Fruit fly (Drosophila melanogaster): Measurements from ENCODE around the gene CG10376.

CG10376 gene

dm6 chr2L:18664707-18665550, 38.0 kb downstream of the CG10376 start (continued):
- TF ChIP-seq CG6854 (GFP tag; optimal IDR thresholded peaks at IDR 0.05): peak; percentile 13
- TF ChIP-seq pdm3 (GFP tag; optimal IDR thresholded peaks at IDR 0.05): peak; percentile 76
- peak; percentile 89 for TF ChIP-seq Sox14 (GFP tag; optimal IDR thresholded peaks at IDR 0.05)
- peak; percentile 79 for TF ChIP-seq CG9139 (GFP tag; optimal IDR thresholded peaks at IDR 0.05)
- peak; percentile 78 for TF ChIP-seq cyc (GFP tag; optimal IDR thresholded peaks at IDR 0.05)
- peak; percentile 5 for TF ChIP-seq dac (GFP tag; optimal IDR thresholded peaks at IDR 0.05)
- TF ChIP-seq CG10631 (GFP tag; optimal IDR thresholded peaks at IDR 0.05): peak; percentile 82
- TF ChIP-seq CG1621 (tag; optimal IDR thresholded peaks at IDR 0.05): peak; percentile 64
- peak; percentile 76 for TF ChIP-seq CG15336 (GFP tag; IDR thresholded peaks at IDR 0.05)
- peak; percentile 87 for TF ChIP-seq Ets96B (tag; optimal IDR thresholded peaks at IDR 0.05)
- TF ChIP-seq CG6276 (GFP tag; optimal IDR thresholded peaks at IDR 0.05): peak; percentile 72
- TF ChIP-seq CG11902 (GFP tag; optimal IDR thresholded peaks at IDR 0.05): no peak
- peak; percentile 95 for TF ChIP-seq Eip78C (GFP tag)
- peak; percentile 72 for TF ChIP-seq net (GFP tag; optimal IDR thresholded peaks at IDR 0.05)
- peak; percentile 50 for TF ChIP-seq Hr4 (GFP tag; optimal IDR thresholded peaks at IDR 0.05)

- TF ChIP-seq CG11762 (GFP tag; optimal IDR thresholded peaks at IDR 0.05; ENCODE audit: insufficient read depth) (no peak), CG11902 (GFP tag; optimal IDR thresholded peaks at IDR 0.05) (no peak), Eip93F (GFP tag; optimal IDR thresholded peaks at IDR 0.05) (no peak), lz (GFP tag; optimal IDR thresholded peaks at IDR 0.05) (peak; percentile 21), salr (GFP tag; optimal IDR thresholded peaks at IDR 0.05) (peak in 1 of 2 experiments; percentile 19), Met (GFP tag; optimal IDR thresholded peaks at IDR 0.05) (peak; percentile 32), Hr4 (GFP tag; optimal IDR thresholded peaks at IDR 0.05) (peak; percentile 56), Gug (GFP tag; IDR thresholded peaks at IDR 0.05) (peak; percentile 23; the same call in 1 of the 2 replicates), CG7368 (GFP tag; optimal IDR thresholded peaks at IDR 0.05) (no peak), Blimp-1 (GFP tag; optimal IDR thresholded peaks at IDR 0.05) (no peak), cyc (GFP tag; optimal IDR thresholded peaks at IDR 0.05) (no peak), CG15336 (GFP tag; IDR thresholded peaks at IDR 0.05) (peak; percentile 52), fd59A (GFP tag; optimal IDR thresholded peaks at IDR 0.05) (no peak), pdm3 (GFP tag; optimal IDR thresholded peaks at IDR 0.05) (peak; percentile 22), OdsH (GFP tag; optimal IDR thresholded peaks at IDR 0.05) (peak; percentile 35), CG8632 (GFP tag; optimal IDR thresholded peaks at IDR 0.05) (no peak), Lpt (GFP tag; optimal IDR thresholded peaks at IDR 0.05) (peak; percentile 25), Eip75B (GFP tag; optimal IDR thresholded peaks at IDR 0.05) (no peak), Smox (GFP tag; optimal IDR thresholded peaks at IDR 0.05) (peak; percentile 14), CG32006 (GFP tag; optimal IDR thresholded peaks at IDR 0.05) (peak; percentile 44), Ets96B (tag; optimal IDR thresholded peaks at IDR 0.05) (no peak), eg (GFP tag; IDR thresholded peaks at IDR 0.05) (peak; percentile 57), CG9139 (GFP tag; optimal IDR thresholded peaks at IDR 0.05) (no peak), CG16779 (tag; optimal IDR thresholded peaks at IDR 0.05) (no peak), Eip78C (GFP tag) (peak; percentile 74), Hr38 (GFP tag; optimal IDR thresholded peaks at IDR 0.05) (no peak), esn (GFP tag; optimal IDR thresholded peaks at IDR 0.05) (peak; percentile 39), CG31627 (GFP tag; optimal IDR thresholded peaks at IDR 0.05) (peak; percentile 34), CG34406 (GFP tag; optimal IDR thresholded peaks at IDR 0.05) (no peak), Ets21C (GFP tag; optimal IDR thresholded peaks at IDR 0.05) (no peak), net (GFP tag; optimal IDR thresholded peaks at IDR 0.05) (peak; percentile 24), topi (GFP tag; optimal IDR thresholded peaks at IDR 0.05) (peak; percentile 14), ss (GFP tag; optimal IDR thresholded peaks at IDR 0.05) (no peak), CG11294 (GFP tag; IDR thresholded peaks at IDR 0.05) (no peak), Sox102F (GFP tag; optimal IDR thresholded peaks at IDR 0.05) (no peak), dac (GFP tag; optimal IDR thresholded peaks at IDR 0.05) (no peak), CG4318 (GFP tag; optimal IDR thresholded peaks at IDR 0.05) (peak; percentile 15), acj6 (GFP tag; optimal IDR thresholded peaks at IDR 0.05) (peak; percentile 7), CG3032 (tag; optimal IDR thresholded peaks at IDR 0.05) (no peak), CG6163 (GFP tag; IDR thresholded peaks at IDR 0.05) (peak; percentile 52; the same call in 2 of the 3 replicates), spab (GFP tag; optimal IDR thresholded peaks at IDR 0.05) (no peak), CG8119 (GFP tag; IDR thresholded peaks at IDR 0.05) (0 out of 3 replicates have a peak, but pooled peaks have one; percentile 20), CG10631 (GFP tag; optimal IDR thresholded peaks at IDR 0.05) (peak; percentile 26)
Measured at dm6 chr2L:18663395-18663794, 39.5 kb downstream of the CG10376 start.
